Worm (Caenorhabditis elegans): ENCODE results near the gene sptl-1.
A peak's percentile ranks its signal among the peaks of the same experiment; 100 is the strongest.

Gene sptl-1

ce11 chrII:101176-101575, 49.7 kb downstream of the sptl-1 start (continued):
- TF ChIP-seq B0336.3 (GFP tag; IDR thresholded peaks at IDR 0.05) = 0 out of 2 replicates have a peak, but pooled peaks have one; percentile 42
- no peak for TF ChIP-seq zim-3 (tag; optimal IDR thresholded peaks at IDR 0.05)
- TF ChIP-seq hrde-1 (tag; optimal IDR thresholded peaks at IDR 0.05; ENCODE audit: borderline replicate concordance) = peak; percentile 30
- peak; percentile 50 for TF ChIP-seq F52B5.7 (tag; optimal IDR thresholded peaks at IDR 0.05)
- TF ChIP-seq F39B2.1 (GFP tag; IDR thresholded peaks at IDR 0.05) = no peak
- no peak for TF ChIP-seq cebp-1 (GFP tag; IDR thresholded peaks at IDR 0.05)
- no peak for TF ChIP-seq cebp-1 (tag; optimal IDR thresholded peaks at IDR 0.05)

DNA sequence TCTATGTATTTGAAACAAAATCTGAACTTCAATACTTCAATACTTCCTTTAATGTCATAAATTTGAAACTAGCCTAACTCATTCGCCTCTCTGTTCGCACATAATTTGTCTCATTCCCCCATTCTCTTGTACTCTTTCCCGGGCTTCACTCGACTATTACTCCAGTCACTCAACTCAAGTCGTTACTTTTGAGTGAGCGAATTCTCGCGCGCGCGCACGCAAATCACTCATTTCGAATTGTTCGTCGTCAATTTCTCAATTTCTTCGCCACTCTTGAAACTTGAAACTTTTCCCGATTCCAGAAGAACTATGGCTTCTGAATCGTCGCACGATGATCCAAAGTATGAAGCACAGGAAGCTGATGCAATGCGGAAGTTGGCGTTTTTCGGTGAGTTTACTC, 52.8 kb downstream of the sptl-1 start, which contains the start of gene col-68:
TSS of gene col-68 (plus strand) at position 301 of the 400 bp plus-strand sequence.
- TF ChIP-seq pbrm-1 (GFP tag; IDR thresholded peaks at IDR 0.05) (no peak), lin-26 (GFP tag; IDR thresholded peaks at IDR 0.05) (no peak), Y67H2A.10 (GFP tag; conservative IDR thresholded peaks at IDR 0.05) (no peak), hrde-1 (tag; optimal IDR thresholded peaks at IDR 0.05; ENCODE audit: borderline replicate concordance) (no peak), nhr-80 (tag; optimal IDR thresholded peaks at IDR 0.05) (no peak), ztf-3 (GFP tag; optimal IDR thresholded peaks at IDR 0.05) (no peak), F55B11.4 (tag; optimal IDR thresholded peaks at IDR 0.05; ENCODE audit: borderline replicate concordance, insufficient read depth) (no peak), ZK185.1 (tag; optimal IDR thresholded peaks at IDR 0.05; ENCODE audit: poor library complexity, severe bottlenecking) (no peak), ceh-27 (GFP tag; optimal IDR thresholded peaks at IDR 0.05) (no peak), K12H6.12 (tag; optimal IDR thresholded peaks at IDR 0.05) (no peak)

- 0 out of 2 replicates have a peak, but pooled peaks have one; percentile 5 for TF ChIP-seq dox-1 (GFP tag; IDR thresholded peaks at IDR 0.05)
- no peak for TF ChIP-seq lsl-1 (GFP tag; optimal IDR thresholded peaks at IDR 0.05)
- TF ChIP-seq mxl-1 (tag; optimal IDR thresholded peaks at IDR 0.05) = no peak
- no peak for TF ChIP-seq nfya-2 (GFP tag; IDR thresholded peaks at IDR 0.05)
- TF ChIP-seq B0261.1 (tag; optimal IDR thresholded peaks at IDR 0.05) = no peak
- 0 out of 2 replicates have a peak, but pooled peaks have one; percentile 8 for TF ChIP-seq ceh-91 (GFP tag; IDR thresholded peaks at IDR 0.05)
- peak; percentile 71 for TF ChIP-seq zfh-2 (GFP tag; conservative IDR thresholded peaks at IDR 0.05)
- TF ChIP-seq egrh-3 (GFP tag; IDR thresholded peaks at IDR 0.05) = peak; percentile 62; the same call in 1 of the 2 replicates
- TF ChIP-seq let-526 (GFP tag; IDR thresholded peaks at IDR 0.05) = no peak
- no peak for TF ChIP-seq C17E4.6 (GFP tag; IDR thresholded peaks at IDR 0.05)
- peak in 1 of 2 experiments; percentile 6 for TF ChIP-seq rec-8 (tag; optimal IDR thresholded peaks at IDR 0.05)
- TF ChIP-seq repo-1 (tag; optimal IDR thresholded peaks at IDR 0.05) = no peak
Measured at ce11 chrII:105327-105882, 54.0 kb downstream of the sptl-1 start.

ce11 chrII:105889-106288, 54.4 kb downstream of the sptl-1 start, which contains the start of gene txt-1:
TSS of gene txt-1 (plus strand) at chrII:106189.
- no peak for TF ChIP-seq xnd-1 (tag; optimal IDR thresholded peaks at IDR 0.05)
- TF ChIP-seq K11D2.4 (GFP tag; IDR thresholded peaks at IDR 0.05) = no peak
- TF ChIP-seq T26A5.8 (tag; optimal IDR thresholded peaks at IDR 0.05) = no peak
- no peak for TF ChIP-seq mcd-1 (GFP tag; IDR thresholded peaks at IDR 0.05)
- TF ChIP-seq K12H6.12 (tag; optimal IDR thresholded peaks at IDR 0.05) = no peak
- TF ChIP-seq B0336.3 (GFP tag; IDR thresholded peaks at IDR 0.05) = no peak
- no peak for TF ChIP-seq ceh-58 (GFP tag; IDR thresholded peaks at IDR 0.05)
- TF ChIP-seq F52B5.7 (tag; optimal IDR thresholded peaks at IDR 0.05) = no peak

All from whole organism, young adult.